Fruit fly (Drosophila melanogaster) whole organism, adult: ENCODE results near the gene CG17931.
A peak's percentile ranks its signal among the peaks of the same experiment; 100 is the strongest.

Source experiments
- CG11617 ChIP-seq: fragments of 200-800 bp; sonication (Bioruptor generic); optimal IDR thresholded peaks from 2 replicates; lab custom pipeline; 2017; ENCODE audit warnings: mild to moderate bottlenecking, missing biosample characterization, missing genetic modification reagents, missing genetic modification characterization
- CG12768 ChIP-seq: fragments of 200-800 bp; sonication (Bioruptor generic); optimal IDR thresholded peaks from 2 replicates; lab custom pipeline; 2017; ENCODE audit warnings: missing biosample characterization, missing genetic modification characterization, mild to moderate bottlenecking, moderate library complexity, missing genetic modification reagents
- CG14711 ChIP-seq: fragments of 200-800 bp; sonication (Bioruptor generic); optimal IDR thresholded peaks from 2 replicates; lab custom pipeline; 2018; ENCODE audit warnings: missing biosample characterization, mild to moderate bottlenecking, missing genetic modification characterization, moderate library complexity
- CG1620 ChIP-seq: fragments of 200-800 bp; sonication (Bioruptor generic); optimal IDR thresholded peaks from 2 replicates; lab custom pipeline; 2016; ENCODE audit warnings: missing biosample characterization, missing genetic modification characterization
- CG33017 ChIP-seq: fragments of 200-800 bp; sonication (Bioruptor generic); optimal IDR thresholded peaks from 2 replicates; lab custom pipeline; 2018; ENCODE audit warnings: missing biosample characterization, mild to moderate bottlenecking, missing genetic modification characterization, moderate library complexity
- CG5204 ChIP-seq: fragments of 200-800 bp; sonication (Bioruptor generic); optimal IDR thresholded peaks from 2 replicates; lab custom pipeline; 2016; ENCODE audit warnings: missing biosample characterization, missing genetic modification characterization
- CG7045 ChIP-seq: fragments of 200-800 bp; sonication (Bioruptor generic); optimal IDR thresholded peaks from 2 replicates; lab custom pipeline; 2017; ENCODE audit warnings: missing biosample characterization, mild to moderate bottlenecking, missing genetic modification characterization
- CG7101 ChIP-seq: fragments of 200-800 bp; sonication (Bioruptor generic); optimal IDR thresholded peaks from 2 replicates; lab custom pipeline; 2018; ENCODE audit warnings: missing biosample characterization, mild to moderate bottlenecking, missing genetic modification characterization, moderate library complexity
- Clk ChIP-seq: fragments of 200-800 bp; sonication (Bioruptor generic); optimal IDR thresholded peaks from 2 replicates; lab custom pipeline; 2017; ENCODE audit warnings: missing biosample characterization, missing genetic modification characterization
- Crg-1 ChIP-seq: fragments of 200-800 bp; sonication (Bioruptor generic); optimal IDR thresholded peaks from 2 replicates; lab custom pipeline; 2016; ENCODE audit warnings: missing biosample characterization, missing genetic modification characterization
- Hr96 ChIP-seq: fragments of 200-800 bp; sonication (Bioruptor generic); optimal IDR thresholded peaks from 2 replicates; lab custom pipeline; 2016; ENCODE audit warnings: missing biosample characterization, missing genetic modification characterization
- Mnt ChIP-seq: fragments of 200-800 bp; sonication (Bioruptor generic); optimal IDR thresholded peaks from 2 replicates; lab custom pipeline; 2016; ENCODE audit warnings: missing biosample characterization, mild to moderate bottlenecking, missing genetic modification characterization
- bab1 ChIP-seq: fragments of 200-800 bp; sonication (Bioruptor generic); optimal IDR thresholded peaks from 3 replicates; lab custom pipeline; 2019; ENCODE audit warnings: missing biosample characterization, mild to moderate bottlenecking, missing genetic modification characterization, moderate library complexity
- cic ChIP-seq: fragments of 200-800 bp; sonication (Bioruptor generic); optimal IDR thresholded peaks from 2 replicates; lab custom pipeline; 2017; ENCODE audit warnings: missing biosample characterization, mild to moderate bottlenecking, missing genetic modification characterization, moderate library complexity
- cnc ChIP-seq, 2 experiments: fragments of >200 bp; optimal IDR thresholded peaks; 2 replicates each; lab custom pipeline; 2017
- kay ChIP-seq: fragments of 200-800 bp; sonication (Bioruptor generic); peaks from one replicate; lab custom pipeline; 2016; ENCODE audit warnings: missing biosample characterization, missing genetic modification characterization, borderline replicate concordance
- ovo ChIP-seq: fragments of 200-800 bp; sonication (Bioruptor generic); optimal IDR thresholded peaks from 2 replicates; lab custom pipeline; 2016; ENCODE audit warnings: missing biosample characterization, missing genetic modification characterization
- pad ChIP-seq: fragments of 200-800 bp; sonication (Bioruptor generic); optimal IDR thresholded peaks from 3 replicates; lab custom pipeline; 2017; ENCODE audit warnings: missing biosample characterization, missing genetic modification characterization, mild to moderate bottlenecking, moderate library complexity, missing genetic modification reagents
- tj ChIP-seq: fragments of 200-800 bp; sonication (Bioruptor generic); optimal IDR thresholded peaks from 3 replicates; lab custom pipeline; 2017; ENCODE audit warnings: missing biosample characterization, mild to moderate bottlenecking, missing genetic modification characterization, moderate library complexity
- toe ChIP-seq: fragments of 200-800 bp; sonication (Bioruptor generic); optimal IDR thresholded peaks from 2 replicates; lab custom pipeline; 2016; ENCODE audit warnings: missing biosample characterization, missing genetic modification characterization

The CG17931 gene

dm6 chr3R:16325192-16325591 lies 34.1 kb downstream of the CG17931 start, which contains the start of gene CG17929:
Gene CG17929 (plus strand): TSS chr3R:16325492.
- TF ChIP-seq kay = peak; percentile 55
- no peak for TF ChIP-seq ovo
- TF ChIP-seq Hr96 (GFP tag; lab: Kevin White, UChicago) = no peak
- TF ChIP-seq CG5204 (GFP tag; lab: Kevin White, UChicago) = no peak

DNA sequence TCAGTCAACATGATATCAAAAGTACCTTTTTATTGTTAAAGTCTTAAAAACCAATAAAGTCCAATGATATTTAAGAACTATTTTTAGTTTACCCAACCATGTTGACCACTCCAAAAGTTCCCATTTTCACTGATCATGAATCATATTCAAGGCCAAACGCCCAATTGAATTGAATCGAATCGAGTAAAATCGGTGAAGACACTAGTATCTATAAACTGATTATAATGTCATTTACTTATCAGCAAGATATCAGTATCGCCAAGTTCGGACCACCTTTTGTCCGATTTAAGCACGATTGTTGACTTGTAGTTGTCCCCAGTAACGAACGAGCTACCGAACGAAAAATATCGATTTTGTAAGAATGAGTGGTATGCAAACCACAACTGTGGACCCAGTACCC lies 36.2 kb downstream of the CG17931 start, which contains the start of gene CG6901:
Gene CG6901 (plus strand): TSS at position 323 of the 400 bp plus-strand sequence.
- TF ChIP-seq CG14711 (tag; lab: Kevin White, UChicago) (no peak), CG1620 (GFP tag; lab: Kevin White, UChicago) (no peak), tj (GFP tag; lab: Kevin White, UChicago) (no peak), toe (GFP tag; lab: Kevin White, UChicago) (no peak), CG5204 (GFP tag; lab: Kevin White, UChicago) (no peak), Clk (GFP tag; lab: Kevin White, UChicago) (no peak), kay (no peak), ovo (no peak), Mnt (GFP tag; lab: Kevin White, UChicago) (no peak), Crg-1 (GFP tag; lab: Kevin White, UChicago) (no peak), cnc (optimal IDR thresholded peaks at IDR 0.05; lab: Kevin White, UChicago) (no peak), bab1 (GFP tag; lab: Kevin White, UChicago) (no peak), CG7101 (tag; lab: Kevin White, UChicago) (no peak), cic (GFP tag; lab: Kevin White, UChicago) (no peak), CG7045 (GFP tag; lab: Kevin White, UChicago) (no peak), Hr96 (GFP tag; lab: Kevin White, UChicago) (no peak)

- TF ChIP-seq Clk (GFP tag; lab: Kevin White, UChicago) = no peak
- TF ChIP-seq CG7101 (tag; lab: Kevin White, UChicago) = no peak
- TF ChIP-seq tj (GFP tag; lab: Kevin White, UChicago) = no peak
- no peak for TF ChIP-seq CG33017 (tag; lab: Kevin White, UChicago)
- TF ChIP-seq CG7045 (GFP tag; lab: Kevin White, UChicago) = no peak
Measured at dm6 chr3R:16321538-16321937, 37.7 kb downstream of the CG17931 start, which contains the start of gene CG44044. Gene CG44044 (plus strand): TSS chr3R:16321838.

DNA sequence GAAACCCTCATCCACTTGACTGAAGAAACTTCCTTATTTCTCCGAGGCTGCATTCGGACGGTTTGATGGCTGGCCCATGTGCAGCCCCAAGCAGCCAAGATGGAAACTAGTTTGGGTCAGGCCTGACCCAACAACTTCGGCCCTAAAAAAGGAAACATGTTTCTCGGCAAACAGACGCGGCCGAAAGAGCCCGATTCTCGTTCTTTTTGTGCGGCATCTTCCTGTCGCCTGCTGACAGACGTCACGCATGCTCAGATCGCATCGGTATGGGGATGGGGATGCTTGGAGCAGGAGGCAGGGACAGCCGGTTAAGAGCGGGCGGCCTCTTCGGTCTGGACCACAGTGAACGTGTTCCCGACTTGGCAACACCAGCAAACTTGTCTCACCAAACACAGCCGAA lies 42.5 kb downstream of the CG17931 start:
- no peak for TF ChIP-seq toe (GFP tag; lab: Kevin White, UChicago)
- TF ChIP-seq CG1620 (GFP tag; lab: Kevin White, UChicago) = no peak
- TF ChIP-seq CG12768 (GFP tag; lab: Kevin White, UChicago) = no peak
- no peak for TF ChIP-seq ovo
- no peak for TF ChIP-seq CG14711 (tag; lab: Kevin White, UChicago)
- no peak for TF ChIP-seq CG7101 (tag; lab: Kevin White, UChicago)
- no peak for TF ChIP-seq bab1 (GFP tag; lab: Kevin White, UChicago)
- TF ChIP-seq CG7045 (GFP tag; lab: Kevin White, UChicago) = no peak
- no peak for TF ChIP-seq CG5204 (GFP tag; lab: Kevin White, UChicago)
- no peak for TF ChIP-seq pad (GFP tag; lab: Kevin White, UChicago)
- TF ChIP-seq cnc (optimal IDR thresholded peaks at IDR 0.05; lab: Kevin White, UChicago) = no peak

DNA sequence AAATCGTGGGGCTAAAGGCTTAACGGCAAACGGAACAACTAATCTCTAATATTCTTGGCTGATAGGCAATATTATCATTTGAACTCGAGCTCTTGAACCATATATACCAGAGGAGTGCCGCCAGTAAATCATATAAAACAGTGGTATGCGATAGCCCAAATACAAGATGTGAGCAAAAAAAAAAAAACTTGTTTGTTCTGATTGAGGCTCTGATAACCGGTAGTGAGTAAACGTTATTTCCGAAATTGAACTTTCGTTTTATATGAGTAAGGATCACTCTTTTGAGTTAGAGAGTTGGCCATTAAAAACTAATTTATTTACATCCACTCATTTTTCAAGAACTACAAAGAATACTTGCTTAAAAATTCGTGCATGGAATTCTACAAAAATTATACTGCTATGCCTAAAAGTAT lies 49.2 kb downstream of the CG17931 start:
- no peak for TF ChIP-seq tj (GFP tag; lab: Kevin White, UChicago)
- no peak for TF ChIP-seq cnc (optimal IDR thresholded peaks at IDR 0.05; lab: Kevin White, UChicago)
- no peak for TF ChIP-seq CG1620 (GFP tag; lab: Kevin White, UChicago)
- TF ChIP-seq Mnt (GFP tag; lab: Kevin White, UChicago) = no peak
- no peak for TF ChIP-seq ovo
- TF ChIP-seq CG14711 (tag; lab: Kevin White, UChicago) = no peak
- TF ChIP-seq CG7101 (tag; lab: Kevin White, UChicago) = no peak
- TF ChIP-seq bab1 (GFP tag; lab: Kevin White, UChicago) = no peak
- no peak for TF ChIP-seq CG5204 (GFP tag; lab: Kevin White, UChicago)

dm6 chr3R:16309302-16310080 lies 49.8 kb downstream of the CG17931 start:
- TF ChIP-seq cic (GFP tag; lab: Kevin White, UChicago) (peak; percentile 20), ovo (no peak)

dm6 chr3R:16308057-16308456 lies 51.2 kb downstream of the CG17931 start:
- TF ChIP-seq cnc (optimal IDR thresholded peaks at IDR 0.05; lab: Kevin White, UChicago) = no peak
- no peak for TF ChIP-seq ovo
- no peak for TF ChIP-seq CG33017 (tag; lab: Kevin White, UChicago)
- no peak for TF ChIP-seq Crg-1 (GFP tag; lab: Kevin White, UChicago)
- no peak for TF ChIP-seq CG12768 (GFP tag; lab: Kevin White, UChicago)
- no peak for TF ChIP-seq pad (GFP tag; lab: Kevin White, UChicago)
- TF ChIP-seq CG11617 (GFP tag; lab: Kevin White, UChicago) = no peak
- TF ChIP-seq CG5204 (GFP tag; lab: Kevin White, UChicago) = no peak
- TF ChIP-seq tj (GFP tag; lab: Kevin White, UChicago) = no peak
